Fruit fly (Drosophila melanogaster): Measurements from ENCODE around the gene CG13003.

The CG13003 gene

dm6 chrX:16813226-16813625 lies 63.1 kb downstream of the CG13003 start (continued):
- TF ChIP-seq en (GFP tag; optimal IDR thresholded peaks at IDR 0.05) = no peak
- peak; percentile 14 for TF ChIP-seq CG8924 (tag; optimal IDR thresholded peaks at IDR 0.05)
- TF ChIP-seq CG15269 (tag; optimal IDR thresholded peaks at IDR 0.05) = peak; percentile 49
- TF ChIP-seq trem (tag; optimal IDR thresholded peaks at IDR 0.05) = no peak
- no peak for TF ChIP-seq lilli (GFP tag; optimal IDR thresholded peaks at IDR 0.05)
- peak; percentile 8 for TF ChIP-seq Nf-YC (tag; optimal IDR thresholded peaks at IDR 0.05)
- TF ChIP-seq CG14710 (tag; optimal IDR thresholded peaks at IDR 0.05) = peak; percentile 13
- TF ChIP-seq CG6765 (GFP tag; optimal IDR thresholded peaks at IDR 0.05) = no peak
- TF ChIP-seq CG17612 (GFP tag; IDR thresholded peaks at IDR 0.05) = no peak
- TF ChIP-seq CG13296 (GFP tag; optimal IDR thresholded peaks at IDR 0.05) = peak; percentile 7
- TF ChIP-seq fd96Cb (tag; optimal IDR thresholded peaks at IDR 0.05) = peak; percentile 36
- TF ChIP-seq dimm (GFP tag; IDR thresholded peaks at IDR 0.05) = no peak
- peak; percentile 37 for TF ChIP-seq CG18262 (tag; optimal IDR thresholded peaks at IDR 0.05)
- no peak for TF ChIP-seq CG4404 (GFP tag; IDR thresholded peaks at IDR 0.05)
- no peak for TF ChIP-seq CG4282 (GFP tag; optimal IDR thresholded peaks at IDR 0.05)
- TF ChIP-seq Xbp1 (GFP tag; optimal IDR thresholded peaks at IDR 0.05) = no peak
- TF ChIP-seq CG12659 (GFP tag; optimal IDR thresholded peaks at IDR 0.05) = peak; percentile 24
- TF ChIP-seq CG1602 (GFP tag; optimal IDR thresholded peaks at IDR 0.05) = peak; percentile 6
- no peak for TF ChIP-seq Eip74EF (GFP tag; optimal IDR thresholded peaks at IDR 0.05)
- peak; percentile 14 for TF ChIP-seq CG10267 (tag; optimal IDR thresholded peaks at IDR 0.05)
- no peak for TF ChIP-seq Rx (GFP tag; IDR thresholded peaks at IDR 0.05)
- peak; percentile 39 for TF ChIP-seq CoRest (tag; optimal IDR thresholded peaks at IDR 0.05)
- peak; percentile 27; the same call in 1 of the 2 replicates for TF ChIP-seq slbo (GFP tag; IDR thresholded peaks at IDR 0.05)
- no peak for TF ChIP-seq CG17829 (tag; optimal IDR thresholded peaks at IDR 0.05)
- no peak for TF ChIP-seq ato (GFP tag; IDR thresholded peaks at IDR 0.05; ENCODE audit: partially characterized antibody)
- no peak for TF ChIP-seq Hr78 (GFP tag; optimal IDR thresholded peaks at IDR 0.05)
- TF ChIP-seq row (GFP tag; IDR thresholded peaks at IDR 0.05) = peak; percentile 52
- TF ChIP-seq gcm (GFP tag; optimal IDR thresholded peaks at IDR 0.05) = no peak
- TF ChIP-seq Atf3 (GFP tag; optimal IDR thresholded peaks at IDR 0.05) = no peak
- peak; percentile 44 for TF ChIP-seq Ets65A (GFP tag)
- no peak for TF ChIP-seq crc (GFP tag; optimal IDR thresholded peaks at IDR 0.05)
- TF ChIP-seq dmrt99B (tag; optimal IDR thresholded peaks at IDR 0.05) = peak; percentile 55
- TF ChIP-seq nmo (GFP tag; optimal IDR thresholded peaks at IDR 0.05) = peak; percentile 48
- TF ChIP-seq GATAe (GFP tag; conservative IDR thresholded peaks at IDR 0.05) = no peak
- TF ChIP-seq CG10979 (tag; optimal IDR thresholded peaks at IDR 0.05) = peak; percentile 34
- TF ChIP-seq CG34422 (GFP tag; IDR thresholded peaks at IDR 0.05) = 0 out of 3 replicates have a peak, but pooled peaks have one; percentile 21
- peak; percentile 10; the same call in 1 of the 2 replicates for TF ChIP-seq CG10366 (GFP tag; IDR thresholded peaks at IDR 0.05)
- peak; percentile 4 for TF ChIP-seq tap (tag; optimal IDR thresholded peaks at IDR 0.05)
- no peak for TF ChIP-seq Atf6 (GFP tag; IDR thresholded peaks at IDR 0.05)
- TF ChIP-seq CG43689 (GFP tag; IDR thresholded peaks at IDR 0.05) = no peak
- TF ChIP-seq CG11504 (tag; optimal IDR thresholded peaks at IDR 0.05) = peak; percentile 67
- no peak for TF ChIP-seq CG2199 (GFP tag; IDR thresholded peaks at IDR 0.05)
- peak; percentile 47; the same call in 1 of the 2 replicates for TF ChIP-seq Ada2b (GFP tag; IDR thresholded peaks at IDR 0.05)
- no peak for TF ChIP-seq amos (GFP tag; IDR thresholded peaks at IDR 0.05; ENCODE audit: partially characterized antibody)
- TF ChIP-seq CG31441 (GFP tag; IDR thresholded peaks at IDR 0.05) = peak; percentile 46; the same call in 1 of the 2 replicates
- no peak for TF ChIP-seq Dbx (GFP tag; IDR thresholded peaks at IDR 0.05)
- TF ChIP-seq CG7271 (tag; optimal IDR thresholded peaks at IDR 0.05) = no peak
- TF ChIP-seq CG17361 (GFP tag; IDR thresholded peaks at IDR 0.05) = peak; percentile 48; the same call in 2 of the 3 replicates
- TF ChIP-seq Asciz (GFP tag; optimal IDR thresholded peaks at IDR 0.05) = peak; percentile 3
- TF ChIP-seq CG4707 (GFP tag; optimal IDR thresholded peaks at IDR 0.05) = no peak
